Fruit fly (Drosophila melanogaster) whole organism, pupa: ENCODE measurements around the gene Nazo.

Experiments used
- CG10348 ChIP-seq: fragments of 200-800 bp; sonication (Bioruptor generic); IDR thresholded peaks from 2 replicates; pipeline ENCODE4 v1.3.6; 2022; ENCODE audit warnings: missing biosample characterization, missing genetic modification characterization
- CG12605 ChIP-seq: fragments of 200-800 bp; sonication (Bioruptor generic); IDR thresholded peaks from 2 replicates; pipeline ENCODE4 v1.3.6; 2022; ENCODE audit warnings: missing biosample characterization, missing genetic modification characterization
- CG14655 ChIP-seq: fragments of 200-800 bp; sonication (Bioruptor generic); optimal IDR thresholded peaks from 3 replicates; lab custom pipeline; 2017; ENCODE audit warnings: mild to moderate bottlenecking, missing biosample characterization, missing genetic modification reagents, missing genetic modification characterization
- CG15710 ChIP-seq: fragments of 200-800 bp; sonication (Bioruptor generic); optimal IDR thresholded peaks from 2 replicates; lab custom pipeline; 2018; ENCODE audit warnings: missing biosample characterization, mild to moderate bottlenecking, missing genetic modification characterization, moderate library complexity
- CG32121 ChIP-seq: fragments of 200-800 bp; sonication (Bioruptor generic); IDR thresholded peaks from 2 replicates; pipeline ENCODE4 v1.3.6; 2022; ENCODE audit warnings: missing biosample characterization, missing genetic modification characterization
- CG34367 ChIP-seq: fragments of 200-800 bp; sonication (Bioruptor generic); optimal IDR thresholded peaks from 2 replicates; lab custom pipeline; 2018; ENCODE audit warnings: missing biosample characterization, mild to moderate bottlenecking, missing genetic modification characterization
- CG8159 ChIP-seq: fragments of 200-800 bp; sonication (Bioruptor generic); optimal IDR thresholded peaks from 3 replicates; lab custom pipeline; 2018; ENCODE audit warnings: missing biosample characterization, mild to moderate bottlenecking, missing genetic modification characterization, moderate library complexity
- D1 ChIP-seq: fragments of 200-800 bp; sonication (Bioruptor generic); optimal IDR thresholded peaks from 2 replicates; lab custom pipeline; 2018; ENCODE audit warnings: missing biosample characterization, mild to moderate bottlenecking, missing genetic modification characterization, moderate library complexity
- EcR ChIP-seq: fragments of 200-800 bp; sonication (Bioruptor generic); optimal IDR thresholded peaks from 3 replicates; lab custom pipeline; 2019; ENCODE audit warnings: missing biosample characterization, missing genetic modification characterization, mild to moderate bottlenecking, moderate library complexity, missing genetic modification reagents
- Pif1A ChIP-seq: fragments of 200-800 bp; sonication (Bioruptor generic); optimal IDR thresholded peaks from 3 replicates; lab custom pipeline; 2016; ENCODE audit warnings: missing biosample characterization, missing genetic modification characterization
- Pif1B ChIP-seq: fragments of 200-800 bp; sonication (Bioruptor generic); optimal IDR thresholded peaks from 3 replicates; lab custom pipeline; 2016; ENCODE audit warnings: missing biosample characterization, missing genetic modification characterization
- gl ChIP-seq: fragments of 200-800 bp; sonication (Bioruptor generic); optimal IDR thresholded peaks from 2 replicates; lab custom pipeline; 2018; ENCODE audit warnings: missing biosample characterization, mild to moderate bottlenecking, missing genetic modification characterization
- rn ChIP-seq: fragments of 200-800 bp; sonication (Bioruptor generic); IDR thresholded peaks from 2 replicates; pipeline ENCODE4 v1.3.6; 2022; ENCODE audit warnings: missing biosample characterization, missing genetic modification characterization

DNA sequence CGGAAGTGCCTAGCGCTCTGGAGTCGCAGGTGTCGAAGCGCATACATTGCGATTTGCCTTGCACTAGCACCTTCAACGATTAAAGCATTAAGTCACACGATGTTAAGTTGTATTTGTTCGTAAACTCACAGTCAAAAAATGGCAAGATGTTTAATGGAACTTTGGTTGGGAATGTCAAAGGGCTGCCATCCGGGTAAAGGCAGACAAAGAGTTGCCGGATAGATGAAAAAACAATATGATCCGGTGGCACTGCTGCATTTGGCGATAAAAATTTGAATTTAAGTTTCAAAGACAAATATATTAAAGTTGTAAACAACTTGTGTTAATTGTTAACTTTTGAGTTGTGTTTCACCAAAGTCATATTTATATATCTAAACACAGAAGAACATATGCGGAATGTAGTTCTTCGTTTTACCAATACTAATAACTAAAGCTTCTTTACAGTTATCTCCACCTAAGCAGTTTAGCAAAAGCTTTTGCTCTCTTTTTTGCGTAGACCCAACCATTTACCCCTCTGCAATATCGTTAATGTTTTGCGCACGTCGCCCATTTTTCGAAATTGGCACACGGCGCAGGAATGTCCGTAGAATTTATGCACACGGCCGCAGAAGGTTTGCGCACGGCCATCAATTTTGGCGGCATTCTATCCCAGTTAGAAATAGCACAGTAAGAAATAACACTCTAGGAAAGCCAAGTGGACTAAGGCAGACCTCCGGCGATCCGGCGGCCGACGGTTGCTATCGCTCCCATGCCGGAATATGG lies 28.8 kb downstream of the Nazo start, which contains the start of gene Coq2:
- TF ChIP-seq rn (GFP tag; lab: Robert Waterston, UW): no peak
- TF ChIP-seq gl: no peak
- TF ChIP-seq Pif1B (GFP tag; lab: Kevin White, UChicago): no peak
- no peak for TF ChIP-seq CG14655
- TF ChIP-seq CG34367 (tag; lab: Kevin White, UChicago): no peak
- TF ChIP-seq EcR (GFP tag; lab: Kevin White, UChicago): no peak
- no peak for TF ChIP-seq CG10348 (GFP tag; lab: Robert Waterston, UW)
- no peak for TF ChIP-seq CG15710
- no peak for TF ChIP-seq D1
- TF ChIP-seq CG8159 (tag; lab: Kevin White, UChicago): no peak
- no peak for TF ChIP-seq Pif1A (GFP tag; lab: Kevin White, UChicago)
- no peak for TF ChIP-seq CG32121 (GFP tag; lab: Robert Waterston, UW)
- TF ChIP-seq CG12605 (GFP tag; lab: Robert Waterston, UW): no peak
